Worm (Caenorhabditis elegans): ENCODE results near the gene cyp-13B1.

cyp-13B1 gene

DNA sequence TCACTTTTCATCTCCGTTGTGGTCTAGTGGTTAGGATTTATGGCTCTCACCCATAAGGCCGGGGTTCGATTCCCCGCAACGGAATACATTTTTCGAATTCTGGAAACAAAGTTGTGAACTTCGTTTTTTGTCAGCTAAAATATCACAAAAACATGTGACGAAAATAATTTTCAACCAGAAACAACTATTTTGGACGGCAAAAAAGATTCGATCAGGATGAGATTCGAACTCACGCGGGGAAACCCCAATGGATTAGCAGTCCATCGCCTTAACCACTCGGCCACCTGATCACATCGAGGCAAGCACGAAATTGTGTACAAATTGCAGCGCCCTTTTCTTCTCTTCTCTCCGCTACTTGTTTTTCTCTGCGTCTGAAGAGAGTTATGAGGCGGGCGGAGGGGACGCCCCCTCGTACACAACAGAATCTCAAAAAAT lies 39.2 kb upstream of the cyp-13B1 start (continued):
- TF ChIP-seq F49E8.2 (tag; optimal IDR thresholded peaks at IDR 0.05; ENCODE audit: insufficient read depth) (peak; percentile 44), Y53G8AR.9 (GFP tag; conservative IDR thresholded peaks at IDR 0.05) (peak; percentile 80), ztf-25 (GFP tag; IDR thresholded peaks at IDR 0.05) (0 out of 2 replicates have a peak, but pooled peaks have one; percentile 55), dox-1 (GFP tag; IDR thresholded peaks at IDR 0.05) (peak; percentile 93; the same call in 1 of the 2 replicates), lir-1 (GFP tag; conservative IDR thresholded peaks at IDR 0.05) (peak; percentile 48; the same call in 1 of the 2 replicates), F23B12.7 (tag; optimal IDR thresholded peaks at IDR 0.05; ENCODE audit: insufficient read depth) (peak; percentile 80), tlf-1 (GFP tag; optimal IDR thresholded peaks at IDR 0.05) (peak; percentile 54)

DNA sequence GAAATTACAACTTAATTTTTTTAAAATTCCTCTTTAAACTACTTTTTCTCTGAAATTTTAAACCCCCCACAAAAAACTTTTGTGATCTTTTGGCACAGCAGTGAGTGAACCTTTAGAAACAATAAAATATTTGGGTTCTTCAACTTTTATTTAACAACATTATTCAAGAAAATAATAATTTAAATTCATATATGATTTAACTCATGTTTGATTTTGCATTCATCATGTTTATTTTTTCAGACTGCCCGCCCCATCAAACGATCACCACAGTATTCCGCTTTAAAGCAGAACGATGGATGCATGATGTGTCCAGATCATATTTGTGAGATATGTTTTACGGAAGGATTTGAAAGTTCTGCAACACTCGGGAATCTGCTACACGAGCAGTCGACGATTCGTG lies 37.0 kb upstream of the cyp-13B1 start, which contains the start of gene set-8:
Gene set-8 (plus strand): TSS at position 301 of the 400 bp plus-strand sequence.
- TF ChIP-seq nfyb-1 (GFP tag; IDR thresholded peaks at IDR 0.05) (no peak), B0336.3 (GFP tag; IDR thresholded peaks at IDR 0.05) (no peak), hsf-1 (GFP tag; IDR thresholded peaks at IDR 0.05) (no peak), lsl-1 (GFP tag; optimal IDR thresholded peaks at IDR 0.05) (no peak), efl-1 (GFP tag; optimal IDR thresholded peaks at IDR 0.05) (no peak), tbp1 (GFP tag; optimal IDR thresholded peaks at IDR 0.05) (no peak), T26A5.8 (tag; optimal IDR thresholded peaks at IDR 0.05) (no peak), F57A8.1 (GFP tag; optimal IDR thresholded peaks at IDR 0.05) (no peak), cebp-2 (GFP tag; IDR thresholded peaks at IDR 0.05) (no peak), snpc-4 (GFP tag; optimal IDR thresholded peaks at IDR 0.05) (no peak), snpc-4 (tag; optimal IDR thresholded peaks at IDR 0.05) (no peak), ZK185.1 (tag; optimal IDR thresholded peaks at IDR 0.05; ENCODE audit: poor library complexity, severe bottlenecking) (no peak)

- TF ChIP-seq nhr-90 (tag; optimal IDR thresholded peaks at IDR 0.05) (peak; percentile 33), die-1 (tag; optimal IDR thresholded peaks at IDR 0.05) (peak; percentile 48), rpc-1 (optimal IDR thresholded peaks at IDR 0.05) (peak; percentile 63), rpc-1 (tag; optimal IDR thresholded peaks at IDR 0.05) (peak; percentile 84), ztf-18 (tag; optimal IDR thresholded peaks at IDR 0.05) (peak; percentile 9), hmg-1.2 (GFP tag; IDR thresholded peaks at IDR 0.05) (peak; percentile 38; the same call in 1 of the 2 replicates), ztf-28 (GFP tag; IDR thresholded peaks at IDR 0.05) (no peak), B0261.1 (tag; optimal IDR thresholded peaks at IDR 0.05) (peak; percentile 71), T07F8.4 (tag; optimal IDR thresholded peaks at IDR 0.05) (no peak), tbp1 (GFP tag; optimal IDR thresholded peaks at IDR 0.05) (peak; percentile 85), D2030.7 (GFP tag; IDR thresholded peaks at IDR 0.05) (peak; percentile 54), pha-4 (tag; optimal IDR thresholded peaks at IDR 0.05) (no peak), snpc-4 (GFP tag; optimal IDR thresholded peaks at IDR 0.05) (no peak), snpc-4 (tag; optimal IDR thresholded peaks at IDR 0.05) (peak in 1 of 4 experiments; percentile 36), unc-62 (GFP tag; optimal IDR thresholded peaks at IDR 0.05) (no peak), ztf-25 (GFP tag; IDR thresholded peaks at IDR 0.05) (0 out of 2 replicates have a peak, but pooled peaks have one; percentile 51), lin-26 (GFP tag; IDR thresholded peaks at IDR 0.05) (peak; percentile 59; the same call in 1 of the 2 replicates)
Observed at ce11 chrX:13444267-13444666, 34.8 kb upstream of the cyp-13B1 start.

DNA sequence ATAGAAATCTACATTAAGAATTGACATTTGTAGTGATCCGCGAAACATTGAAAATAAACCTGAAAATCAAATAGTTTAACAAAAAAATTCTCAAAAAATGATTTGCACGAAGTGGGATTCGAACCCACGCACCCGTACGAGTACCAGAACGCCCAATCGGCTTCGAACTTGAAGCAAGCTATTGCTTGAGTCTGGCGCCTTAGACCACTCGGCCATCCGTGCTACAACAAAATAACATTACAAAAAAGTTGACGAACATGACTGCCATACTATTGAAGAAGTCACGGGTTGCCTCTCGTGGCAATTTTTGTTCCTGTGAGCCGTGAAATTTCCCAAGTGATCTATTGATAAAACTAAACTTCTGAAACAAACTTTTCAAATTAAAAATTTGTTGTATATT lies 33.8 kb upstream of the cyp-13B1 start:
- 0 out of 2 replicates have a peak, but pooled peaks have one; percentile 45 for TF ChIP-seq lin-26 (GFP tag; IDR thresholded peaks at IDR 0.05)
- TF ChIP-seq rpc-1 (optimal IDR thresholded peaks at IDR 0.05), result peak; percentile 75
- TF ChIP-seq rpc-1 (tag; optimal IDR thresholded peaks at IDR 0.05), result peak; percentile 90
- TF ChIP-seq him-1 (tag; optimal IDR thresholded peaks at IDR 0.05), result peak; percentile 51
- no peak for TF ChIP-seq hlh-12 (tag; optimal IDR thresholded peaks at IDR 0.05)
- TF ChIP-seq ceh-91 (GFP tag; IDR thresholded peaks at IDR 0.05), result no peak
- TF ChIP-seq nhr-90 (tag; optimal IDR thresholded peaks at IDR 0.05), result peak; percentile 32
- TF ChIP-seq snpc-4 (GFP tag; optimal IDR thresholded peaks at IDR 0.05), result peak; percentile 62
- TF ChIP-seq snpc-4 (tag; optimal IDR thresholded peaks at IDR 0.05), result peak in 2 of 4 experiments; percentile 36 to 58
- TF ChIP-seq mes-4 (tag; optimal IDR thresholded peaks at IDR 0.05), result peak; percentile 39
- peak; percentile 76 for TF ChIP-seq pbrm-1 (GFP tag; IDR thresholded peaks at IDR 0.05)
- TF ChIP-seq die-1 (tag; optimal IDR thresholded peaks at IDR 0.05), result peak; percentile 64
- TF ChIP-seq hmg-20 (GFP tag; IDR thresholded peaks at IDR 0.05), result peak; percentile 55; the same call in 1 of the 2 replicates
- peak; percentile 62 for TF ChIP-seq rcor-1 (GFP tag; IDR thresholded peaks at IDR 0.05)
- TF ChIP-seq ztf-25 (GFP tag; IDR thresholded peaks at IDR 0.05), result no peak
- no peak for TF ChIP-seq cebp-1 (GFP tag; IDR thresholded peaks at IDR 0.05)
- peak; percentile 1 for TF ChIP-seq cebp-1 (tag; optimal IDR thresholded peaks at IDR 0.05)
- no peak for TF ChIP-seq F33H1.4 (GFP tag; IDR thresholded peaks at IDR 0.05)
- TF ChIP-seq Y53G8AR.9 (GFP tag; conservative IDR thresholded peaks at IDR 0.05), result 0 out of 2 replicates have a peak, but pooled peaks have one; percentile 22
- peak; percentile 92 for TF ChIP-seq D2030.7 (GFP tag; IDR thresholded peaks at IDR 0.05)
- TF ChIP-seq madf-6 (GFP tag; IDR thresholded peaks at IDR 0.05), result 0 out of 2 replicates have a peak, but pooled peaks have one; percentile 18

Data from whole organism, young adult.